Worm (Caenorhabditis elegans): ENCODE measurements around the gene ent-1.

DNA sequence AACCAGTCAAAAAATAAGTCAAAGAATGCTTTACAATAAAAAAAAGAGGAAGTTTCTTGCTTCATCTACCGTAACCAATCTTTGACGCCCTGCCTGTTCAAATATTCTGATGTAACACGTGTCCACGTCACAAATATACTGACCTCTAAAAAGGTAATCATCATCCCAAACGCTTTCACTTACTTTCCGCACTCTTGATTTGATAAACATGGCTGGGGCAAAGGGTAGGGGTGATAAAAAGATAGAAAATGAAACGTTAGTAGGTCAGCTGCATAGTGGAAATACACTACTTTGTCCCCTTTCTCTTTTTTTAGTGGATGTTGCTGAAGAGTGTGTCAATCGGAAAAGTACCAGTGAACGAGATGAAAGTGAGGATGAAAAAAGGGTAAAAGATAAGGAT lies 44.8 kb upstream of the ent-1 start:
- TF ChIP-seq him-1 (tag; optimal IDR thresholded peaks at IDR 0.05) (no peak), dao-5 (tag; optimal IDR thresholded peaks at IDR 0.05) (no peak), W03F9.2 (tag; optimal IDR thresholded peaks at IDR 0.05) (no peak)

Data from whole organism, L4/young adult.